Fruit fly (Drosophila melanogaster) whole organism, prepupa: Measurements from ENCODE around the gene cold.

ENCODE experiments used
- CG10631 ChIP-seq: fragments of 200-800 bp; sonication (Bioruptor generic); optimal IDR thresholded peaks from 2 replicates; lab custom pipeline; 2016; ENCODE audit warnings: missing biosample characterization, missing genetic modification characterization
- CG10669 ChIP-seq: fragments of 200-800 bp; sonication (Bioruptor generic); optimal IDR thresholded peaks from 3 replicates; lab custom pipeline; 2018; ENCODE audit warnings: missing biosample characterization, mild to moderate bottlenecking, missing genetic modification characterization, moderate library complexity
- CG11294 ChIP-seq: fragments of 200-800 bp; sonication (Bioruptor generic); IDR thresholded peaks from 2 replicates; pipeline ENCODE4 v1.3.6; 2022; ENCODE audit warnings: missing biosample characterization, missing genetic modification characterization
- CG11902 ChIP-seq: fragments of 200-800 bp; sonication (Bioruptor generic); optimal IDR thresholded peaks from 3 replicates; lab custom pipeline; 2016; ENCODE audit warnings: missing biosample characterization, missing genetic modification characterization
- CG15336 ChIP-seq: fragments of 200-800 bp; sonication (Bioruptor generic); IDR thresholded peaks from 2 replicates; pipeline ENCODE4 v1.3.6; 2022; ENCODE audit warnings: missing biosample characterization, missing genetic modification characterization
- CG3032 ChIP-seq: fragments of 200-800 bp; optimal IDR thresholded peaks from 2 replicates; lab custom pipeline; 2019; ENCODE audit warnings: missing biosample characterization, mild to moderate bottlenecking, missing genetic modification characterization, moderate library complexity
- CG31627 ChIP-seq: fragments of 200-800 bp; sonication (Bioruptor generic); optimal IDR thresholded peaks from 3 replicates; lab custom pipeline; 2016; ENCODE audit warnings: missing biosample characterization, missing genetic modification characterization
- CG32006 ChIP-seq: fragments of 200-800 bp; sonication (Bioruptor generic); optimal IDR thresholded peaks from 3 replicates; lab custom pipeline; 2017; ENCODE audit warnings: missing biosample characterization, mild to moderate bottlenecking, missing genetic modification characterization
- CG34406 ChIP-seq: fragments of 200-800 bp; sonication (Bioruptor generic); optimal IDR thresholded peaks from 3 replicates; lab custom pipeline; 2016; ENCODE audit warnings: missing biosample characterization, missing genetic modification characterization
- CG6163 ChIP-seq: fragments of 200-800 bp; sonication (Bioruptor generic); IDR thresholded peaks from 3 replicates; pipeline ENCODE4 v1.3.6; 2022; ENCODE audit warnings: missing biosample characterization, missing genetic modification characterization
- CG6276 ChIP-seq: fragments of 200-800 bp; sonication (Bioruptor generic); optimal IDR thresholded peaks from 2 replicates; lab custom pipeline; 2017; ENCODE audit warnings: missing biosample characterization, mild to moderate bottlenecking, missing genetic modification characterization
- CG6792 ChIP-seq: fragments of 200-800 bp; sonication (Bioruptor generic); optimal IDR thresholded peaks from 3 replicates; lab custom pipeline; 2016; ENCODE audit warnings: missing biosample characterization, missing genetic modification characterization
- CG6808 ChIP-seq: fragments of 200-800 bp; sonication (Bioruptor generic); optimal IDR thresholded peaks from 3 replicates; lab custom pipeline; 2017; ENCODE audit warnings: missing biosample characterization, missing genetic modification characterization, mild to moderate bottlenecking, moderate library complexity, missing genetic modification reagents
- CG7368 ChIP-seq: fragments of 200-800 bp; sonication (Bioruptor generic); optimal IDR thresholded peaks from 3 replicates; lab custom pipeline; 2016; ENCODE audit warnings: missing biosample characterization, missing genetic modification characterization
- CG8119 ChIP-seq: fragments of 200-800 bp; sonication (Bioruptor generic); IDR thresholded peaks from 3 replicates; pipeline ENCODE4 v1.3.6; 2022; ENCODE audit warnings: missing biosample characterization, missing genetic modification characterization
- CG8319 ChIP-seq: fragments of 200-800 bp; sonication (Bioruptor generic); optimal IDR thresholded peaks from 3 replicates; lab custom pipeline; 2016; ENCODE audit warnings: missing biosample characterization, missing genetic modification characterization
- CG8632 ChIP-seq: fragments of 200-800 bp; sonication (Bioruptor generic); optimal IDR thresholded peaks from 3 replicates; lab custom pipeline; 2016; ENCODE audit warnings: missing biosample characterization, missing genetic modification characterization
- CG9139 ChIP-seq: fragments of 200-800 bp; sonication (Bioruptor generic); optimal IDR thresholded peaks from 3 replicates; lab custom pipeline; 2017; ENCODE audit warnings: missing biosample characterization, mild to moderate bottlenecking, missing genetic modification characterization
- Eip75B ChIP-seq: fragments of 200-800 bp; sonication (Bioruptor generic); optimal IDR thresholded peaks from 3 replicates; lab custom pipeline; 2016; ENCODE audit warnings: missing biosample characterization, missing genetic modification characterization
- Eip78C ChIP-seq: fragments of 200-800 bp; sonication (Bioruptor generic); peaks from one replicate; lab custom pipeline; 2016; ENCODE audit warnings: missing biosample characterization, missing genetic modification characterization
- Eip93F ChIP-seq: fragments of 200-800 bp; sonication (Bioruptor generic); optimal IDR thresholded peaks from 2 replicates; lab custom pipeline; 2016; ENCODE audit warnings: missing biosample characterization, mild to moderate bottlenecking, missing genetic modification characterization
- Ets21C ChIP-seq: fragments of 200-800 bp; sonication (Bioruptor generic); optimal IDR thresholded peaks from 3 replicates; lab custom pipeline; 2016; ENCODE audit warnings: missing biosample characterization, missing genetic modification characterization
- Ets96B ChIP-seq: fragments of 200-800 bp; optimal IDR thresholded peaks from 2 replicates; lab custom pipeline; 2019; ENCODE audit warnings: missing biosample characterization, mild to moderate bottlenecking, missing genetic modification characterization, moderate library complexity
- Hr38 ChIP-seq: sonication (Bioruptor generic); optimal IDR thresholded peaks from 2 replicates; lab custom pipeline; 2016; ENCODE audit warnings: missing biosample characterization, missing genetic modification characterization
- Hr39 ChIP-seq: fragments of 200-800 bp; sonication (Bioruptor generic); optimal IDR thresholded peaks from 2 replicates; lab custom pipeline; 2016; ENCODE audit warnings: missing biosample characterization, missing genetic modification characterization
- Hr4 ChIP-seq: fragments of 200-800 bp; sonication (Bioruptor generic); optimal IDR thresholded peaks from 3 replicates; lab custom pipeline; 2016; ENCODE audit warnings: missing biosample characterization, missing genetic modification characterization
- Lpt ChIP-seq: fragments of 200-800 bp; sonication (Bioruptor generic); optimal IDR thresholded peaks from 3 replicates; lab custom pipeline; 2016; ENCODE audit warnings: missing biosample characterization, missing genetic modification characterization
- Met ChIP-seq: fragments of 200-800 bp; sonication (Bioruptor generic); optimal IDR thresholded peaks from 3 replicates; lab custom pipeline; 2016; ENCODE audit warnings: missing biosample characterization, missing genetic modification characterization
- OdsH ChIP-seq: fragments of 200-800 bp; sonication (Bioruptor generic); optimal IDR thresholded peaks from 3 replicates; lab custom pipeline; 2016; ENCODE audit warnings: missing biosample characterization, missing genetic modification characterization
- Smox ChIP-seq: fragments of 200-800 bp; sonication (Bioruptor generic); optimal IDR thresholded peaks from 3 replicates; lab custom pipeline; 2016; ENCODE audit warnings: missing biosample characterization, missing genetic modification characterization
- Sox15 ChIP-seq: fragments of 200-800 bp; sonication (Bioruptor generic); optimal IDR thresholded peaks from 3 replicates; lab custom pipeline; 2016; ENCODE audit warnings: missing biosample characterization, missing genetic modification characterization
- achi ChIP-seq: fragments of 200-800 bp; sonication (Bioruptor generic); optimal IDR thresholded peaks from 3 replicates; lab custom pipeline; 2016; ENCODE audit warnings: missing biosample characterization, missing genetic modification characterization
- acj6 ChIP-seq: fragments of 200-800 bp; sonication (Bioruptor generic); optimal IDR thresholded peaks from 3 replicates; lab custom pipeline; 2016; ENCODE audit warnings: missing biosample characterization, missing genetic modification characterization
- cyc ChIP-seq: fragments of 200-800 bp; sonication (Bioruptor generic); optimal IDR thresholded peaks from 3 replicates; lab custom pipeline; 2016; ENCODE audit warnings: missing biosample characterization, missing genetic modification characterization
- dac ChIP-seq: fragments of 200-800 bp; sonication (Bioruptor generic); optimal IDR thresholded peaks from 2 replicates; lab custom pipeline; 2017; ENCODE audit warnings: missing biosample characterization, mild to moderate bottlenecking, missing genetic modification characterization
- eg ChIP-seq: fragments of 200-800 bp; sonication (Bioruptor generic); IDR thresholded peaks from 3 replicates; pipeline ENCODE4 v1.3.6; 2022; ENCODE audit warnings: missing biosample characterization, missing genetic modification characterization
- fd59A ChIP-seq: fragments of 200-800 bp; sonication (Bioruptor generic); optimal IDR thresholded peaks from 2 replicates; lab custom pipeline; 2017; ENCODE audit warnings: missing biosample characterization, mild to moderate bottlenecking, missing genetic modification characterization, missing genetic modification reagents
- fd85E ChIP-seq: fragments of 200-800 bp; sonication (Bioruptor generic); optimal IDR thresholded peaks from 3 replicates; lab custom pipeline; 2016; ENCODE audit warnings: missing biosample characterization, missing genetic modification characterization
- lz ChIP-seq: fragments of 200-800 bp; sonication (Bioruptor generic); optimal IDR thresholded peaks from 3 replicates; lab custom pipeline; 2016; ENCODE audit warnings: missing biosample characterization, missing genetic modification characterization
- net ChIP-seq: fragments of 200-800 bp; sonication (Bioruptor generic); optimal IDR thresholded peaks from 3 replicates; lab custom pipeline; 2016; ENCODE audit warnings: missing biosample characterization, missing genetic modification characterization
- salr ChIP-seq, 2 experiments: fragments of 200-800 bp; sonication (Bioruptor generic); optimal IDR thresholded peaks; 3 replicates each; lab custom pipeline; 2016 to 2018; ENCODE audit warnings: missing biosample characterization in 2 of 2, missing genetic modification characterization in 2 of 2, mild to moderate bottlenecking in 1 of 2
- spab ChIP-seq: fragments of 200-800 bp; sonication (Bioruptor generic); optimal IDR thresholded peaks from 2 replicates; lab custom pipeline; 2017; ENCODE audit warnings: missing biosample characterization, mild to moderate bottlenecking, missing genetic modification characterization, missing genetic modification reagents
- ss ChIP-seq, 2 experiments: fragments of 200-800 bp; sonication (Bioruptor generic); optimal IDR thresholded peaks; 2 replicates in 1 of 2; 3 replicates in 1 of 2; lab custom pipeline; 2017 to 2018; ENCODE audit warnings: mild to moderate bottlenecking in 2 of 2, missing biosample characterization in 2 of 2, missing genetic modification characterization in 2 of 2, moderate library complexity in 1 of 2
- svp ChIP-seq: fragments of 200-800 bp; sonication (Bioruptor generic); peaks from one replicate; lab custom pipeline; 2016; ENCODE audit warnings: missing biosample characterization, missing genetic modification characterization
- topi ChIP-seq: fragments of 200-800 bp; sonication (Bioruptor generic); optimal IDR thresholded peaks from 3 replicates; lab custom pipeline; 2016; ENCODE audit warnings: missing biosample characterization, missing genetic modification characterization

Gene cold

dm6 chr2L:623210-623873, 49.3 kb downstream of the cold start (continued):
- TF ChIP-seq net (GFP tag; lab: Kevin White, UChicago) (no peak), CG6792 (peak; percentile 9), cyc (peak; percentile 39), spab (GFP tag; lab: Kevin White, UChicago) (no peak), OdsH (GFP tag; lab: Kevin White, UChicago) (no peak), CG8119 (GFP tag; lab: Robert Waterston, UW) (no peak), CG15336 (GFP tag; lab: Robert Waterston, UW) (peak; percentile 66), CG6163 (0 out of 3 replicates have a peak, but pooled peaks have one; percentile 39), CG32006 (GFP tag; lab: Kevin White, UChicago) (peak; percentile 10), CG3032 (no peak), CG8319 (GFP tag; lab: Kevin White, UChicago) (no peak), topi (GFP tag; lab: Kevin White, UChicago) (peak; percentile 57), Met (peak; percentile 43), CG31627 (GFP tag; lab: Kevin White, UChicago) (peak; percentile 34), CG10669 (no peak), ss (GFP tag; optimal IDR thresholded peaks at IDR 0.05; lab: Kevin White, UChicago) (peak in 1 of 2 experiments; percentile 37), Smox (GFP tag; lab: Kevin White, UChicago) (peak; percentile 55), acj6 (peak; percentile 20), Lpt (GFP tag; lab: Kevin White, UChicago) (no peak), CG6276 (GFP tag; lab: Kevin White, UChicago) (no peak), Sox15 (GFP tag; lab: Kevin White, UChicago) (peak; percentile 12), fd85E (GFP tag; lab: Kevin White, UChicago) (no peak), dac (GFP tag; lab: Kevin White, UChicago) (no peak), CG11902 (GFP tag; lab: Kevin White, UChicago) (peak; percentile 15), CG34406 (GFP tag; lab: Kevin White, UChicago) (peak; percentile 11), Ets21C (GFP tag; lab: Kevin White, UChicago) (no peak), Hr4 (GFP tag; lab: Kevin White, UChicago) (peak; percentile 28), Ets96B (tag; lab: Kevin White, UChicago) (no peak), Hr38 (GFP tag; lab: Kevin White, UChicago) (no peak), CG7368 (no peak), CG8632 (GFP tag; lab: Kevin White, UChicago) (no peak), CG11294 (GFP tag; lab: Robert Waterston, UW) (no peak), lz (GFP tag; lab: Kevin White, UChicago) (peak; percentile 46), CG6808 (GFP tag; lab: Kevin White, UChicago) (no peak), CG9139 (GFP tag; lab: Kevin White, UChicago) (no peak)

- TF ChIP-seq fd59A (GFP tag; lab: Kevin White, UChicago) (no peak), CG32006 (GFP tag; lab: Kevin White, UChicago) (no peak), Hr39 (GFP tag; lab: Kevin White, UChicago) (no peak), Ets21C (GFP tag; lab: Kevin White, UChicago) (no peak), CG10631 (GFP tag; lab: Kevin White, UChicago) (no peak), Eip93F (no peak), Eip75B (GFP tag; lab: Kevin White, UChicago) (no peak), eg (GFP tag; lab: Robert Waterston, UW) (no peak), achi (GFP tag; lab: Kevin White, UChicago) (no peak), Smox (GFP tag; lab: Kevin White, UChicago) (no peak), Hr38 (GFP tag; lab: Kevin White, UChicago) (no peak), salr (GFP tag; optimal IDR thresholded peaks at IDR 0.05; lab: Kevin White, UChicago) (no peak), dac (GFP tag; lab: Kevin White, UChicago) (no peak), CG8632 (GFP tag; lab: Kevin White, UChicago) (no peak), ss (GFP tag; optimal IDR thresholded peaks at IDR 0.05; lab: Kevin White, UChicago) (no peak), Eip78C (GFP tag; lab: Kevin White, UChicago) (no peak), fd85E (GFP tag; lab: Kevin White, UChicago) (no peak), svp (GFP tag; lab: Kevin White, UChicago) (no peak), lz (GFP tag; lab: Kevin White, UChicago) (no peak)
Observed at dm6 chr2L:624317-624716, 50.2 kb downstream of the cold start, which contains the start of gene lectin-21Ca. lectin-21Ca (plus strand) TSS chr2L:624617.
